Fruit fly (Drosophila melanogaster): ENCODE measurements around the gene Rab11.

Rab11 gene

DNA sequence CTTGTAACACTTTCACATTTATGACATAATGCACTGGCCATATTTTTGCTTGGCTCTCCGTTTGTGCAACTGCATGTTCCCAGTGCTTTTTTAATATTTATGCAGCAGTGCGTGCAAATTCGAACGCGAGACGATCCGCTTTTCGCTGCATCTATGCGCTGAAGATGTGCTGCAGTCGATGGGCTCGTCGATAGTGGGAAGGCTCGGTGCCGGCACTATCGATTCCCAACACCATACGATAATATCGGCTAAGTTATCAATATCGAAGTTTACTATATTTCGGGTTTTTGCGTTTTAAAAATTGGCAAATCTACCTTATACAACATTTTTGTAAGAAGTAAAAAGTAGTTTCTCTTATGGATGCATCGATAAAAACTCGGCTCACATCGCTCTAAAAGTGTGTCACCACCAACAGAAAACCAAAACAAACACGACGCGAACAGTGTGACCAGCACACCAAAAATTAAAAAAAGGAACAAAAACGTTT lies 13.5 kb upstream of the Rab11 start, which contains the start of gene RhoGAP93B (continued):
- peak; percentile 88 for TF ChIP-seq CG17328 (GFP tag; IDR thresholded peaks at IDR 0.05)
- TF ChIP-seq wdn (GFP tag; IDR thresholded peaks at IDR 0.05): peak; percentile 61
- peak; percentile 91 for TF ChIP-seq al (GFP tag; IDR thresholded peaks at IDR 0.05)
- peak; percentile 93 for TF ChIP-seq pho (GFP tag; optimal IDR thresholded peaks at IDR 0.05)
- peak; percentile 77 for TF ChIP-seq fd96Cb (tag; optimal IDR thresholded peaks at IDR 0.05)
- TF ChIP-seq stwl (tag; optimal IDR thresholded peaks at IDR 0.05): peak; percentile 87
- TF ChIP-seq Scr (GFP tag; IDR thresholded peaks at IDR 0.05; ENCODE audit: partially characterized antibody): peak; percentile 100
- peak; percentile 62 for TF ChIP-seq CG10209 (GFP tag; optimal IDR thresholded peaks at IDR 0.05)
- peak; percentile 95 for TF ChIP-seq E2f1 (GFP tag; IDR thresholded peaks at IDR 0.05)
- peak; percentile 79 for TF ChIP-seq Lim3 (GFP tag; IDR thresholded peaks at IDR 0.05)
- TF ChIP-seq HLH54F (GFP tag; optimal IDR thresholded peaks at IDR 0.05): peak; percentile 95
- TF ChIP-seq Doc3 (GFP tag; IDR thresholded peaks at IDR 0.05; ENCODE audit: partially characterized antibody): peak; percentile 100
- TF ChIP-seq CG14710 (tag; optimal IDR thresholded peaks at IDR 0.05): peak; percentile 94
- TF ChIP-seq Bgb (GFP tag; IDR thresholded peaks at IDR 0.05; ENCODE audit: partially characterized antibody): peak; percentile 100
- peak; percentile 100 for TF ChIP-seq chinmo (GFP tag; IDR thresholded peaks at IDR 0.05; ENCODE audit: partially characterized antibody)
- TF ChIP-seq sob (GFP tag; IDR thresholded peaks at IDR 0.05): peak; percentile 95
- peak; percentile 36 for TF ChIP-seq HHEX (GFP tag; optimal IDR thresholded peaks at IDR 0.05)
- peak; percentile 89 for TF ChIP-seq Hr3 (GFP tag; optimal IDR thresholded peaks at IDR 0.05)
- peak; percentile 78 for TF ChIP-seq CG17612 (GFP tag; IDR thresholded peaks at IDR 0.05)
- peak; percentile 76 for TF ChIP-seq repo (GFP tag; optimal IDR thresholded peaks at IDR 0.05)
- TF ChIP-seq seq (GFP tag; IDR thresholded peaks at IDR 0.05): peak; percentile 79
- peak; percentile 81 for TF ChIP-seq CG11504 (tag; optimal IDR thresholded peaks at IDR 0.05)
- TF ChIP-seq CG17186 (GFP tag; optimal IDR thresholded peaks at IDR 0.05): peak; percentile 91
- peak; percentile 57 for TF ChIP-seq CG12236 (GFP tag; optimal IDR thresholded peaks at IDR 0.05)
- TF ChIP-seq Dip3 (GFP tag; optimal IDR thresholded peaks at IDR 0.05): peak; percentile 92
- TF ChIP-seq CG5953 (GFP tag; IDR thresholded peaks at IDR 0.05): peak; percentile 84
- peak; percentile 96 for TF ChIP-seq row (GFP tag; IDR thresholded peaks at IDR 0.05)
- TF ChIP-seq cad (GFP tag; optimal IDR thresholded peaks at IDR 0.05): no peak
- peak; percentile 93 for TF ChIP-seq slbo (GFP tag; IDR thresholded peaks at IDR 0.05)
- TF ChIP-seq Hmr (GFP tag; optimal IDR thresholded peaks at IDR 0.05): peak; percentile 79
- TF ChIP-seq Nf-YA (GFP tag; IDR thresholded peaks at IDR 0.05): peak; percentile 86
- peak; percentile 7 for TF ChIP-seq CG17385 (GFP tag; optimal IDR thresholded peaks at IDR 0.05)
- TF ChIP-seq knrl (GFP tag; IDR thresholded peaks at IDR 0.05; ENCODE audit: partially characterized antibody): peak; percentile 100
- peak; percentile 83 for TF ChIP-seq NC2β (GFP tag; optimal IDR thresholded peaks at IDR 0.05)
- peak; percentile 82 for TF ChIP-seq B-H1 (GFP tag; IDR thresholded peaks at IDR 0.05)
- TF ChIP-seq gcm (GFP tag; optimal IDR thresholded peaks at IDR 0.05): peak; percentile 60
- TF ChIP-seq CG1792 (GFP tag; optimal IDR thresholded peaks at IDR 0.05): peak; percentile 92
- TF ChIP-seq CG8924 (tag; optimal IDR thresholded peaks at IDR 0.05): peak; percentile 82
- TF ChIP-seq bbx (GFP tag; IDR thresholded peaks at IDR 0.05; ENCODE audit: partially characterized antibody): peak; percentile 100
- peak; percentile 37 for TF ChIP-seq ewg (GFP tag; optimal IDR thresholded peaks at IDR 0.05)
- TF ChIP-seq pb (GFP tag; optimal IDR thresholded peaks at IDR 0.05): peak; percentile 88
- TF ChIP-seq toy (GFP tag; IDR thresholded peaks at IDR 0.05): peak; percentile 68; the same call in 1 of the 2 replicates
- TF ChIP-seq dpn (GFP tag; optimal IDR thresholded peaks at IDR 0.05): peak; percentile 86
- peak; percentile 90 for TF ChIP-seq otp (GFP tag; IDR thresholded peaks at IDR 0.05)
- peak; percentile 87 for TF ChIP-seq lmd (GFP tag; IDR thresholded peaks at IDR 0.05)
- peak; percentile 91 for TF ChIP-seq CG14667 (GFP tag; IDR thresholded peaks at IDR 0.05)
- peak; percentile 71 for TF ChIP-seq sima (GFP tag; optimal IDR thresholded peaks at IDR 0.05)
- peak; percentile 27; the same call in 1 of the 2 replicates for TF ChIP-seq CG10321 (GFP tag; IDR thresholded peaks at IDR 0.05)
- TF ChIP-seq CG4424 (GFP tag; optimal IDR thresholded peaks at IDR 0.05): peak; percentile 78
- TF ChIP-seq kni (GFP tag; optimal IDR thresholded peaks at IDR 0.05): peak; percentile 72
- TF ChIP-seq gro (GFP tag; optimal IDR thresholded peaks at IDR 0.05): peak; percentile 92

Data from whole organism, embryonic.